Fruit fly (Drosophila melanogaster): Measurements from ENCODE around the gene CG32576.

Gene CG32576

DNA sequence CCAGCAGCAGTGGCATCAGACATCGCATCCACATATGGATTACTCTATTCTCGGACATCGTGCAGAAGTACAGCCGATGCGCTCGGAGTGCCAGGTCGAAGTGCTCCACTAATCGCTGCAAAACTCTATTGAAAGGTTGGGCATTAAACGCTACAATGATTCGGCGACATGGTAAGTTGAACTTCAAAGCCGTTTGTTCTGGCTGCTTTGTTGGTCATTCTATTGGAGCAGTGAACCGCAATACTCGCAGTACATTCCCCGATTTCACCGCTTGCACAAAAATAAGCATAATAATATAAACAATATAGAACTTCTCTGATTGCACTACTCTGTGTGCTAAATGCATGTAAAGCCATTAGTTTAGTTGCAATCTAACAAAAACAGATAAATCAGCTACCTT is 21.9 kb downstream of the CG32576 start, which contains the start of gene CG12507:
TSS of gene CG12507 (minus strand) at position 101 of the 400 bp plus-strand sequence.
- no peak for TF ChIP-seq CG8478 (optimal IDR thresholded peaks at IDR 0.05)
- no peak for TF ChIP-seq pan (optimal IDR thresholded peaks at IDR 0.05)
- TF ChIP-seq Dll (optimal IDR thresholded peaks at IDR 0.05) = no peak
- TF ChIP-seq EcR (GFP tag; optimal IDR thresholded peaks at IDR 0.05) = no peak
- TF ChIP-seq psq (optimal IDR thresholded peaks at IDR 0.05) = no peak
- TF ChIP-seq usp (GFP tag; optimal IDR thresholded peaks at IDR 0.05) = no peak

DNA sequence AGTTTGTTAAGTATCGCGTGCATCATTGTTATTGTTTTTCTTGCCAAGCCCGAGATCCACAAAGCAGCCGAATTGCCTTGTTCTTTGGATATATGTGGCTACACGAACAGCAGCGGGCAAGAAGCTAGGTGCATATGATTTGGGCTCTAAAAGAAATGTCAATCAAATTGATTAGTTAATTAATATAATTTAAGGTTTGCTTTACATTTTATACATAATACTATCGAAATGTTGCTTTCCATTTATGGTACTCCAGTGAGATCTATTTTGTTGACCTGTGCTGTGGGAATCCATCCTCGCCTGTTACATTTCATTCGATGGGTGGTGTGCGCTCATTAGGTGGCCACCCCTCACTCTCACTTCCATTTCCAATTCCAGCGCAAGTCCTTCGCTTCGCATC is 24.9 kb downstream of the CG32576 start:
- TF ChIP-seq psq (optimal IDR thresholded peaks at IDR 0.05) (no peak), pan (optimal IDR thresholded peaks at IDR 0.05) (no peak), Dll (optimal IDR thresholded peaks at IDR 0.05) (no peak), EcR (GFP tag; optimal IDR thresholded peaks at IDR 0.05) (no peak), usp (GFP tag; optimal IDR thresholded peaks at IDR 0.05) (no peak), CG8478 (optimal IDR thresholded peaks at IDR 0.05) (no peak)

DNA sequence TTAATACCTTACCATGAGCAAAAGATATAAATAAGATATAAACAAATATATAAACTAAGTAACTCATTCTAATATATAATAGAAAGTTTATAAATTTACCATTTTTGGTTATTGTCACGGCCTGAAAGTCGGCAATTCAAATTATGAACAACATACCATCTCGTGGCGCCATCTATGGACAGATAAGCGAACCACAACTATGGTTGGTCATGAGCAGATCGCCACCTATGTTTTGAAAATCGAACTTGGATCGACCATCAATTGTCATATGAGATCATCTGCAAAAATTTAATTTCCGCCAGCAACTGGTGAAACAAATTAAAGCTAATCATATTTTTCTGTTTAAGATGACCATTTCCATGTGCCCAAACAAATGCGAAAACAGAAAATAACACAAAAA is 43.6 kb downstream of the CG32576 start:
- TF ChIP-seq usp (GFP tag; optimal IDR thresholded peaks at IDR 0.05) (no peak), psq (optimal IDR thresholded peaks at IDR 0.05) (no peak), pan (optimal IDR thresholded peaks at IDR 0.05) (no peak), Dll (optimal IDR thresholded peaks at IDR 0.05) (no peak), EcR (GFP tag; optimal IDR thresholded peaks at IDR 0.05) (no peak), CG8478 (optimal IDR thresholded peaks at IDR 0.05) (no peak)

- TF ChIP-seq EcR (GFP tag; optimal IDR thresholded peaks at IDR 0.05) (no peak), pan (optimal IDR thresholded peaks at IDR 0.05) (no peak), CG8478 (optimal IDR thresholded peaks at IDR 0.05) (no peak), Dll (optimal IDR thresholded peaks at IDR 0.05) (no peak), usp (GFP tag; optimal IDR thresholded peaks at IDR 0.05) (no peak), psq (optimal IDR thresholded peaks at IDR 0.05) (no peak)
Measured at dm6 chrX:16243989-16244388, 44.3 kb downstream of the CG32576 start.

DNA sequence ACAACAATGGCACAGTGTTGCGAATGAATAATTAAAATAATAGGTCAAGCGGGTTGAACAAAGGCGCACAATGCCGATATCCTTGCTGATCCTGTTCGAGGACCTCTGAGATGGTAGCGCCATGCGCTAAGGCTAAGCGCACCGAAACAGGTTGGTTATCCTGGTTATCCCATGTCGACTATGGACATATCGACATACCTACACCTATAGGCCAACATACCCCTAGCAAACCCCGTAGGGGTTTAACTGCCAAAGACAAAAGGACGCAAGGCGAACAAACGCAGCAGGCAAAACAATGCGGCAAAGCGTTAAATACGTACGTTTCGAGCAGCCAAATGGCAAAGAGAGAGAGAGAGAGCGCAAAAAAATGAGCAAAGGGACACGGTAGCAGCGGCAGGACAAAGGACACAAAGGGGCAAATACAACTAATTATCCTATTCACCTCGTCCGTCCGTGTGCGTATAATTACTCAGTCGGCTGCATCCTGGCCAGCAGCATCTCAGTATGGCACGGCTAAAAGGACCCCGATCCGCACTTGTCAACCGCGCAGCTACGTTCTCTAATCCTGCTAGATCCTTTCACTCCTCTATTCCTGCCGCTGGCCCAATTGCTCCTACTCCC is 46.4 kb downstream of the CG32576 start:
- TF ChIP-seq CG8478 (optimal IDR thresholded peaks at IDR 0.05) = no peak
- TF ChIP-seq usp (GFP tag; optimal IDR thresholded peaks at IDR 0.05) = no peak
- no peak for TF ChIP-seq pan (optimal IDR thresholded peaks at IDR 0.05)
- TF ChIP-seq EcR (GFP tag; optimal IDR thresholded peaks at IDR 0.05) = no peak
- TF ChIP-seq Dll (optimal IDR thresholded peaks at IDR 0.05) = no peak
- TF ChIP-seq psq (optimal IDR thresholded peaks at IDR 0.05) = no peak
